Fruit fly (Drosophila melanogaster) whole organism, wandering third instar larva: ENCODE results near the gene EMC2B.
"Not testable (repeated sequence)": the region's sequence is repeated elsewhere in the genome, so short reads cannot be mapped to it uniquely, and the experiment has no call there.

Source experiments
- Abd-B ChIP-seq: fragments of >200 bp; optimal IDR thresholded peaks from 2 replicates; lab custom pipeline; 2017; ENCODE audit warnings: missing biosample characterization, missing genetic modification characterization
- CG32264 ChIP-seq: fragments of 200-800 bp; sonication (Bioruptor generic); optimal IDR thresholded peaks from 2 replicates; lab custom pipeline; 2016; ENCODE audit warnings: missing biosample characterization, missing genetic modification characterization
- CG9705 ChIP-seq: fragments of 200-800 bp; sonication (Bioruptor generic); optimal IDR thresholded peaks from 2 replicates; lab custom pipeline; 2018; ENCODE audit warnings: missing biosample characterization, mild to moderate bottlenecking, missing genetic modification characterization
- Dif ChIP-seq: fragments of 200-275, 200-300 bp; sonication (Bioruptor generic); optimal IDR thresholded peaks from 2 replicates; lab custom pipeline; 2018; ENCODE audit warnings: missing biosample characterization, missing genetic modification characterization; ENCODE audit not compliant: partially characterized antibody
- GATAd ChIP-seq: sonication (Bioruptor generic); optimal IDR thresholded peaks from 2 replicates; lab custom pipeline; 2016; ENCODE audit warnings: missing biosample characterization, missing genetic modification characterization
- HLH106 ChIP-seq: fragments of 200-800 bp; optimal IDR thresholded peaks from 3 replicates; lab custom pipeline; 2019; ENCODE audit warnings: missing biosample characterization, mild to moderate bottlenecking, missing genetic modification characterization, moderate library complexity
- Hnf4 ChIP-seq: fragments of 200-800 bp; sonication (Bioruptor generic); optimal IDR thresholded peaks from 2 replicates; lab custom pipeline; 2016; ENCODE audit warnings: missing biosample characterization, mild to moderate bottlenecking, missing genetic modification characterization
- Hr83 ChIP-seq: fragments of 200-300 bp; sonication (Bioruptor generic); optimal IDR thresholded peaks from 2 replicates; lab custom pipeline; 2016; ENCODE audit warnings: missing biosample characterization, mild to moderate bottlenecking, missing genetic modification characterization, moderate library complexity; ENCODE audit not compliant: poor library complexity, severe bottlenecking
- Jra ChIP-seq: sonication (Bioruptor generic); optimal IDR thresholded peaks from 2 replicates; lab custom pipeline; 2016; ENCODE audit warnings: missing biosample characterization, missing genetic modification characterization
- Mio ChIP-seq: sonication (Bioruptor generic); optimal IDR thresholded peaks from 2 replicates; lab custom pipeline; 2016; ENCODE audit warnings: missing biosample characterization, missing genetic modification characterization
- N ChIP-seq: fragments of >200 bp; optimal IDR thresholded peaks from 2 replicates; lab custom pipeline; 2018; ENCODE audit warnings: missing biosample characterization, missing external identifiers, missing genetic modification characterization
- OdsH ChIP-seq: fragments of 200-800 bp; sonication (Bioruptor generic); optimal IDR thresholded peaks from 2 replicates; lab custom pipeline; 2016; ENCODE audit warnings: missing biosample characterization, mild to moderate bottlenecking, missing genetic modification characterization
- Rel ChIP-seq, 2 experiments: fragments of 200-800 bp; sonication (Bioruptor generic) in 1 of 2; optimal IDR thresholded peaks; 2 replicates in 1 of 2; 3 replicates in 1 of 2; lab custom pipeline; 2016 to 2019; ENCODE audit warnings: mild to moderate bottlenecking in 2 of 2, missing biosample characterization in 2 of 2, missing genetic modification characterization in 2 of 2, moderate library complexity in 1 of 2
- Sp1 ChIP-seq: fragments of 200-800 bp; sonication (Bioruptor generic); optimal IDR thresholded peaks from 3 replicates; lab custom pipeline; 2019; ENCODE audit warnings: missing biosample characterization, mild to moderate bottlenecking, missing genetic modification characterization, moderate library complexity
- Vsx2 ChIP-seq: fragments of 200-300, 225-300 bp; sonication (Bioruptor generic); optimal IDR thresholded peaks from 2 replicates; lab custom pipeline; 2018; ENCODE audit warnings: missing biosample characterization, missing genetic modification characterization; ENCODE audit not compliant: partially characterized antibody
- dl ChIP-seq, 2 experiments: fragments of 175-275, 200-275 bp in 1 of 2; fragments of 200-275 bp in 1 of 2; sonication (Bioruptor generic); optimal IDR thresholded peaks; lab custom pipeline; 2018; ENCODE audit warnings: mild to moderate bottlenecking in 2 of 2, missing biosample characterization in 2 of 2, missing genetic modification characterization in 2 of 2, moderate library complexity in 2 of 2; ENCODE audit not compliant: partially characterized antibody in 2 of 2, insufficient read depth in 1 of 2
- dmrt93B ChIP-seq: fragments of 200-800 bp; sonication (Bioruptor generic); optimal IDR thresholded peaks from 2 replicates; lab custom pipeline; 2018; ENCODE audit warnings: missing biosample characterization, mild to moderate bottlenecking, missing genetic modification characterization
- ey ChIP-seq: fragments of 200-800 bp; sonication (Bioruptor generic); optimal IDR thresholded peaks from 2 replicates; lab custom pipeline; 2016; ENCODE audit warnings: missing biosample characterization, missing genetic modification characterization
- foxo ChIP-seq, 2 experiments: fragments of 200-800 bp; sonication (Bioruptor generic); optimal IDR thresholded peaks; 2 replicates in 1 of 2; 3 replicates in 1 of 2; lab custom pipeline; 2016 to 2017; ENCODE audit warnings: missing biosample characterization in 2 of 2, missing genetic modification characterization in 2 of 2
- fru ChIP-seq: fragments of 200-800 bp; sonication (Bioruptor generic); optimal IDR thresholded peaks from 3 replicates; lab custom pipeline; 2016; ENCODE audit warnings: missing biosample characterization, mild to moderate bottlenecking, missing genetic modification characterization
- h ChIP-seq: fragments of 200-800 bp; sonication (Bioruptor generic); optimal IDR thresholded peaks from 3 replicates; lab custom pipeline; 2016; ENCODE audit warnings: missing biosample characterization, mild to moderate bottlenecking, missing genetic modification characterization
- lola ChIP-seq: fragments of >200 bp; optimal IDR thresholded peaks from 2 replicates; lab custom pipeline; 2017; ENCODE audit warnings: missing biosample characterization, missing genetic modification characterization
- rgr ChIP-seq: fragments of 200-800 bp; sonication (Bioruptor generic); optimal IDR thresholded peaks from 3 replicates; lab custom pipeline; 2016; ENCODE audit warnings: missing biosample characterization, mild to moderate bottlenecking, missing genetic modification characterization
- woc ChIP-seq: sonication (Bioruptor generic); optimal IDR thresholded peaks from 2 replicates; lab custom pipeline; 2016; ENCODE audit warnings: missing biosample characterization, mild to moderate bottlenecking, missing genetic modification characterization

Gene EMC2B

dm6 chr3R:17007336-17007735 is 15.7 kb upstream of the EMC2B start:
- TF ChIP-seq Sp1 (GFP tag; lab: Kevin White, UChicago) = no peak
- no peak for TF ChIP-seq Hr83
- TF ChIP-seq N (GFP tag; lab: Kevin White, UChicago) = no peak
- TF ChIP-seq dmrt93B = no peak
- no peak for TF ChIP-seq fru (GFP tag; lab: Kevin White, UChicago)
- TF ChIP-seq CG9705 (GFP tag; lab: Kevin White, UChicago) = no peak

- no peak for TF ChIP-seq Rel (GFP tag; optimal IDR thresholded peaks at IDR 0.05; lab: Kevin White, UChicago)
- TF ChIP-seq Rel (tag; optimal IDR thresholded peaks at IDR 0.05; lab: Kevin White, UChicago) = peak; percentile 90
- no peak for TF ChIP-seq Mio (GFP tag; lab: Kevin White, UChicago)
- TF ChIP-seq, all 38 proteins: peak for 1
These were observed 11.8 kb upstream of the EMC2B start for dm6 chr3R:17003468-17003867.

- TF ChIP-seq Hnf4 (GFP tag; lab: Kevin White, UChicago) (peak; percentile 50), rgr (peak; percentile 4), Jra (GFP tag; lab: Kevin White, UChicago) (peak; percentile 37), GATAd (GFP tag; lab: Kevin White, UChicago) (no peak), Hr83 (peak; percentile 60), Abd-B (GFP tag; lab: Kevin White, UChicago) (no peak), Rel (GFP tag; optimal IDR thresholded peaks at IDR 0.05; lab: Kevin White, UChicago) (no peak), Rel (tag; optimal IDR thresholded peaks at IDR 0.05; lab: Kevin White, UChicago) (peak; percentile 96), fru (GFP tag; lab: Kevin White, UChicago) (peak; percentile 95), Dif (GFP tag; lab: Kevin White, UChicago) (no peak), ey (GFP tag; lab: Kevin White, UChicago) (peak; percentile 13)
These were observed 10.8 kb upstream of the EMC2B start, which contains the start of the genes Sf3a1 and Irc for dm6 chr3R:17002218-17003110. Gene Sf3a1, minus strand, starts transcription at chr3R:17002355. Gene Irc, plus strand, starts transcription at chr3R:17002875.

- no peak for TF ChIP-seq dl (GFP tag; optimal IDR thresholded peaks at IDR 0.05; lab: Kevin White, UChicago; ENCODE audit: insufficient read depth in 1 of 2, partially characterized antibody in 2 of 2)
- peak; percentile 49 for TF ChIP-seq Sp1 (GFP tag; lab: Kevin White, UChicago)
- TF ChIP-seq CG32264 (GFP tag; lab: Kevin White, UChicago) = peak; percentile 20
- peak in 1 of 2 experiments; percentile 59 for TF ChIP-seq foxo (GFP tag; optimal IDR thresholded peaks at IDR 0.05; lab: Kevin White, UChicago)
- TF ChIP-seq OdsH (GFP tag; lab: Kevin White, UChicago) = no peak
- peak; percentile 52 for TF ChIP-seq HLH106 (tag; lab: Kevin White, UChicago)
- TF ChIP-seq CG9705 (GFP tag; lab: Kevin White, UChicago) = peak; percentile 14
- TF ChIP-seq woc (GFP tag; lab: Kevin White, UChicago) = peak; percentile 39
- TF ChIP-seq h = peak; percentile 41
- TF ChIP-seq fru (GFP tag; lab: Kevin White, UChicago) = peak; percentile 46
These were observed 4.6 kb upstream of the EMC2B start, which contains the start of the genes EMC2A and CG3534 for dm6 chr3R:16996059-16996959. Gene EMC2A, minus strand, starts transcription at chr3R:16996071. Gene CG3534, plus strand, starts transcription at chr3R:16996446.

dm6 chr3R:16992716-16993115 is 1.0 kb upstream of the EMC2B start, which contains the start of gene CG31274:
Gene CG31274, plus strand, starts transcription at chr3R:16993016.
- TF ChIP-seq Vsx2, Mio, lola (GFP tag; lab: Kevin White, UChicago): not testable (repeated sequence)
